Fruit fly (Drosophila melanogaster) whole organism, adult: ENCODE measurements around the gene CG3368.

Experiments used
- CG11617 ChIP-seq: fragments of 200-800 bp; sonication (Bioruptor generic); optimal IDR thresholded peaks from 2 replicates; lab custom pipeline; 2017; ENCODE audit warnings: mild to moderate bottlenecking, missing biosample characterization, missing genetic modification reagents, missing genetic modification characterization
- CG12768 ChIP-seq: fragments of 200-800 bp; sonication (Bioruptor generic); optimal IDR thresholded peaks from 2 replicates; lab custom pipeline; 2017; ENCODE audit warnings: missing biosample characterization, missing genetic modification characterization, mild to moderate bottlenecking, moderate library complexity, missing genetic modification reagents
- CG33017 ChIP-seq: fragments of 200-800 bp; sonication (Bioruptor generic); optimal IDR thresholded peaks from 2 replicates; lab custom pipeline; 2018; ENCODE audit warnings: missing biosample characterization, mild to moderate bottlenecking, missing genetic modification characterization, moderate library complexity
- CG7045 ChIP-seq: fragments of 200-800 bp; sonication (Bioruptor generic); optimal IDR thresholded peaks from 2 replicates; lab custom pipeline; 2017; ENCODE audit warnings: missing biosample characterization, mild to moderate bottlenecking, missing genetic modification characterization
- CG7101 ChIP-seq: fragments of 200-800 bp; sonication (Bioruptor generic); optimal IDR thresholded peaks from 2 replicates; lab custom pipeline; 2018; ENCODE audit warnings: missing biosample characterization, mild to moderate bottlenecking, missing genetic modification characterization, moderate library complexity
- Clk ChIP-seq: fragments of 200-800 bp; sonication (Bioruptor generic); optimal IDR thresholded peaks from 2 replicates; lab custom pipeline; 2017; ENCODE audit warnings: missing biosample characterization, missing genetic modification characterization
- Hr96 ChIP-seq: fragments of 200-800 bp; sonication (Bioruptor generic); optimal IDR thresholded peaks from 2 replicates; lab custom pipeline; 2016; ENCODE audit warnings: missing biosample characterization, missing genetic modification characterization
- cic ChIP-seq: fragments of 200-800 bp; sonication (Bioruptor generic); optimal IDR thresholded peaks from 2 replicates; lab custom pipeline; 2017; ENCODE audit warnings: missing biosample characterization, mild to moderate bottlenecking, missing genetic modification characterization, moderate library complexity
- cnc ChIP-seq, 2 experiments: fragments of >200 bp; optimal IDR thresholded peaks; 2 replicates each; lab custom pipeline; 2017
- kay ChIP-seq: fragments of 200-800 bp; sonication (Bioruptor generic); peaks from one replicate; lab custom pipeline; 2016; ENCODE audit warnings: missing biosample characterization, missing genetic modification characterization, borderline replicate concordance
- ovo ChIP-seq: fragments of 200-800 bp; sonication (Bioruptor generic); optimal IDR thresholded peaks from 2 replicates; lab custom pipeline; 2016; ENCODE audit warnings: missing biosample characterization, missing genetic modification characterization
- tj ChIP-seq: fragments of 200-800 bp; sonication (Bioruptor generic); optimal IDR thresholded peaks from 3 replicates; lab custom pipeline; 2017; ENCODE audit warnings: missing biosample characterization, mild to moderate bottlenecking, missing genetic modification characterization, moderate library complexity
- toe ChIP-seq: fragments of 200-800 bp; sonication (Bioruptor generic); optimal IDR thresholded peaks from 2 replicates; lab custom pipeline; 2016; ENCODE audit warnings: missing biosample characterization, missing genetic modification characterization

DNA sequence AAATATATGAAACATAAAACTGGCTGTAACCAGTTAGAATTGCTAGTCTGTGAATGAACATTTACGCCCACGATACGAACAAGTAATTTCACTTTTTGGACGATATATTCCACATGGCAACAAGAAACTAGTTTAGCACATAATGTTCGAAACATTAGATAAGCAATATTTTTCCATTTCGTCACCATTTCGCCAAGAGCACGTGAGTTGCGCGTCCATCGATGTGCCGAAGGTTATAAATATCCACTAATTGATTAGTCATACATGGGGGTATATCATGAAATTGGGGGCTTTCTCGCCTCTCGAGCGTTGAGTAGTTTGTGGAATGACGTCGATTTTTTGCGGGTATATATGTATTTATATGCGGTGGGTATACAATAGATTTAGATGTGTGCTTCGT, 10.5 kb downstream of the CG3368 start:
- TF ChIP-seq tj (GFP tag; lab: Kevin White, UChicago) (no peak), CG33017 (no peak), cic (GFP tag; lab: Kevin White, UChicago) (no peak), CG7101 (tag; lab: Kevin White, UChicago) (no peak), ovo (GFP tag; lab: Kevin White, UChicago) (no peak), Hr96 (GFP tag; lab: Kevin White, UChicago) (no peak), CG12768 (GFP tag; lab: Kevin White, UChicago) (no peak), toe (GFP tag; lab: Kevin White, UChicago) (no peak), CG7045 (GFP tag; lab: Kevin White, UChicago) (no peak), kay (GFP tag; lab: Kevin White, UChicago) (no peak), cnc (optimal IDR thresholded peaks at IDR 0.05; lab: Kevin White, UChicago) (no peak), Clk (GFP tag; lab: Kevin White, UChicago) (no peak), CG11617 (GFP tag; lab: Kevin White, UChicago) (no peak)
